Fruit fly (Drosophila melanogaster) S2 (cell line): ENCODE results near the gene U4-U6-60K.
A peak's percentile ranks its signal among the peaks of the same experiment; 100 is the strongest.

ENCODE experiments used
- CG8478 ChIP-seq: fragments of >200 bp; optimal IDR thresholded peaks from 2 replicates; lab custom pipeline; 2018
- CTCF ChIP-seq, 2 experiments: fragments of >200 bp; optimal IDR thresholded peaks; 2 replicates each; lab custom pipeline; 2018

The U4-U6-60K gene

dm6 chr3L:17493807-17494404, 19.8 kb downstream of the U4-U6-60K start:
- TF ChIP-seq CTCF (optimal IDR thresholded peaks at IDR 0.05; lab: Kevin White, UChicago): no peak
- no peak for TF ChIP-seq CG8478 (lab: Kevin White, UChicago)

dm6 chr3L:17493256-17493655, 20.5 kb downstream of the U4-U6-60K start:
- no peak for TF ChIP-seq CTCF (optimal IDR thresholded peaks at IDR 0.05; lab: Kevin White, UChicago)
- TF ChIP-seq CG8478 (lab: Kevin White, UChicago): no peak

- no peak for TF ChIP-seq CG8478 (lab: Kevin White, UChicago)
- no peak for TF ChIP-seq CTCF (optimal IDR thresholded peaks at IDR 0.05; lab: Kevin White, UChicago)
Observed at dm6 chr3L:17491646-17492045, 22.1 kb downstream of the U4-U6-60K start.

- TF ChIP-seq CTCF (optimal IDR thresholded peaks at IDR 0.05; lab: Kevin White, UChicago): no peak
- TF ChIP-seq CG8478 (lab: Kevin White, UChicago): no peak
Observed at dm6 chr3L:17488622-17489391, 24.9 kb downstream of the U4-U6-60K start.

- TF ChIP-seq CTCF (optimal IDR thresholded peaks at IDR 0.05; lab: Kevin White, UChicago) (no peak), CG8478 (lab: Kevin White, UChicago) (no peak)
Observed at dm6 chr3L:17486794-17487726, 26.7 kb downstream of the U4-U6-60K start, which contains the start of gene Oatp74D. Gene Oatp74D (plus strand): TSS chr3L:17487118.

- TF ChIP-seq CG8478 (lab: Kevin White, UChicago) (no peak), CTCF (optimal IDR thresholded peaks at IDR 0.05; lab: Kevin White, UChicago) (no peak)
Observed at dm6 chr3L:17486130-17486529, 27.6 kb downstream of the U4-U6-60K start, which contains the start of gene CG6333. Gene CG6333 (minus strand): TSS chr3L:17486230.

dm6 chr3L:17485280-17485792, 28.4 kb downstream of the U4-U6-60K start:
- TF ChIP-seq CG8478 (lab: Kevin White, UChicago) (no peak), CTCF (optimal IDR thresholded peaks at IDR 0.05; lab: Kevin White, UChicago) (no peak)

dm6 chr3L:17478826-17479225, 34.9 kb downstream of the U4-U6-60K start, which contains the start of the genes CG13733 and qjt:
Gene CG13733 (minus strand): TSS chr3L:17478926.
Gene qjt (plus strand): TSS chr3L:17479096.
- TF ChIP-seq CG8478 (lab: Kevin White, UChicago): no peak
- TF ChIP-seq CTCF (optimal IDR thresholded peaks at IDR 0.05; lab: Kevin White, UChicago): no peak

- TF ChIP-seq CG8478 (lab: Kevin White, UChicago) (no peak), CTCF (optimal IDR thresholded peaks at IDR 0.05; lab: Kevin White, UChicago) (no peak)
Observed at dm6 chr3L:17476496-17476895, 37.2 kb downstream of the U4-U6-60K start.

dm6 chr3L:17475979-17476393, 37.7 kb downstream of the U4-U6-60K start, which contains the start of gene CG34250:
Gene CG34250 (plus strand): TSS chr3L:17476222.
- no peak for TF ChIP-seq CG8478 (lab: Kevin White, UChicago)
- TF ChIP-seq CTCF (optimal IDR thresholded peaks at IDR 0.05; lab: Kevin White, UChicago): peak in 1 of 2 experiments; percentile 18

dm6 chr3L:17474711-17475451, 38.8 kb downstream of the U4-U6-60K start, which contains the start of the genes UQCR-Q and CG46525:
Gene UQCR-Q (plus strand): TSS chr3L:17474761.
Gene CG46525 (plus strand): TSS chr3L:17475220.
- TF ChIP-seq CG8478 (lab: Kevin White, UChicago) (no peak), CTCF (optimal IDR thresholded peaks at IDR 0.05; lab: Kevin White, UChicago) (peak; percentile 61 to 71)

dm6 chr3L:17473889-17474288, 39.8 kb downstream of the U4-U6-60K start:
- TF ChIP-seq CG8478 (lab: Kevin White, UChicago): no peak
- TF ChIP-seq CTCF (optimal IDR thresholded peaks at IDR 0.05; lab: Kevin White, UChicago): no peak

- TF ChIP-seq CTCF (optimal IDR thresholded peaks at IDR 0.05; lab: Kevin White, UChicago): peak; percentile 60 to 67
- no peak for TF ChIP-seq CG8478 (lab: Kevin White, UChicago)
Observed at dm6 chr3L:17470110-17470509, 43.6 kb downstream of the U4-U6-60K start, which contains the start of gene SecCl. Gene SecCl (plus strand): TSS chr3L:17470127.
